Worm (Caenorhabditis elegans): Measurements from ENCODE around the gene F39F10.4.

F39F10.4 gene

DNA sequence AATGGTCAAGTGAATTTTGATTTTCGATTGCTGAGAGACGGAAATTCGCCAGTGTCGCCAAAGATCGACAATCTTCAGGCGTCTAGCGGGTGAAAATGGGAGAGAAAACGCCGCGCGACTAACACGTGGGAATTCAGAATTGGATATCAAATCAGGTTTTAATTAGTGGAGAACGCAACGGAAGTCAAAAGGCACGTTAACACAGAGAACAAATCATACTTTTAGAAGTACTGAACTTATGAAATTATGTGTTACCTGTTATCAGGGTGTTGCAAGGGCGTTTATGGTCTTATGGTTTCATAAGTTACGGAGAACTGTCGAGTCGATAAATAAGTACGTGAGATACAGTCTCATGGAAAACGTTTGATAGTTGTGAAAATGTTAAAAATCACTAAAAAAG, 32.2 kb downstream of the F39F10.4 start:
- TF ChIP-seq Y75B8A.6 (GFP tag; IDR thresholded peaks at IDR 0.05) (no peak), egl-43 (GFP tag; IDR thresholded peaks at IDR 0.05) (no peak), mxl-2 (GFP tag; conservative IDR thresholded peaks at IDR 0.05) (no peak), nhr-77 (tag; optimal IDR thresholded peaks at IDR 0.05) (peak; percentile 39), madf-9 (GFP tag; conservative IDR thresholded peaks at IDR 0.05) (no peak), attf-4 (tag; optimal IDR thresholded peaks at IDR 0.05) (no peak), nhr-76 (tag; optimal IDR thresholded peaks at IDR 0.05) (no peak), lin-15B (tag; optimal IDR thresholded peaks at IDR 0.05) (no peak), dmd-9 (GFP tag; IDR thresholded peaks at IDR 0.05) (no peak), lin-39 (tag; optimal IDR thresholded peaks at IDR 0.05) (no peak), dmd-8 (GFP tag; IDR thresholded peaks at IDR 0.05) (no peak), F10B5.3 (tag; optimal IDR thresholded peaks at IDR 0.05) (no peak), zag-1 (tag; optimal IDR thresholded peaks at IDR 0.05) (no peak), hlh-11 (tag; optimal IDR thresholded peaks at IDR 0.05) (peak; percentile 54), lin-38 (GFP tag; IDR thresholded peaks at IDR 0.05) (no peak), arid-1 (GFP tag; conservative IDR thresholded peaks at IDR 0.05) (no peak), daf-16 (GFP tag; optimal IDR thresholded peaks at IDR 0.05) (no peak), daf-16 (tag; optimal IDR thresholded peaks at IDR 0.05) (peak; percentile 82), nhr-28 (tag; optimal IDR thresholded peaks at IDR 0.05) (peak; percentile 71), mdl-1 (tag; optimal IDR thresholded peaks at IDR 0.05) (peak in 1 of 2 experiments; percentile 63), zfp-3 (GFP tag; conservative IDR thresholded peaks at IDR 0.05) (no peak), mxl-3 (GFP tag; optimal IDR thresholded peaks at IDR 0.05) (peak; percentile 97), dpl-1 (GFP tag; optimal IDR thresholded peaks at IDR 0.05) (no peak), ZK546.5 (tag; optimal IDR thresholded peaks at IDR 0.05) (no peak), T26A8.4 (GFP tag; IDR thresholded peaks at IDR 0.05) (no peak), mep-1 (tag; optimal IDR thresholded peaks at IDR 0.05) (no peak), daf-12 (tag; optimal IDR thresholded peaks at IDR 0.05) (no peak), nhr-237 (tag; optimal IDR thresholded peaks at IDR 0.05) (no peak), mdt-29 (GFP tag; IDR thresholded peaks at IDR 0.05) (no peak), unc-130 (GFP tag; optimal IDR thresholded peaks at IDR 0.05) (no peak), daf-8 (GFP tag; IDR thresholded peaks at IDR 0.05) (no peak), ztf-7 (tag; optimal IDR thresholded peaks at IDR 0.05) (no peak), nhr-10 (tag; optimal IDR thresholded peaks at IDR 0.05) (no peak), php-3 (GFP tag; IDR thresholded peaks at IDR 0.05) (no peak), set-16 (GFP tag; IDR thresholded peaks at IDR 0.05) (no peak), T20F7.1 (GFP tag; optimal IDR thresholded peaks at IDR 0.05) (no peak), ceh-20 (GFP tag; IDR thresholded peaks at IDR 0.05) (no peak), ztf-11 (tag; optimal IDR thresholded peaks at IDR 0.05) (no peak), lin-13 (GFP tag; optimal IDR thresholded peaks at IDR 0.05) (no peak), hlh-30 (tag; optimal IDR thresholded peaks at IDR 0.05; ENCODE audit: insufficient read depth) (peak; percentile 73), ceh-28 (tag; optimal IDR thresholded peaks at IDR 0.05) (no peak), spr-3 (GFP tag; optimal IDR thresholded peaks at IDR 0.05) (no peak), dmd-6 (GFP tag; IDR thresholded peaks at IDR 0.05) (peak; percentile 68), pha-4 (GFP tag; IDR thresholded peaks at IDR 0.05) (no peak), pha-4 (tag; optimal IDR thresholded peaks at IDR 0.05) (no peak), zip-2 (tag; optimal IDR thresholded peaks at IDR 0.05) (no peak), rbr-2 (tag; optimal IDR thresholded peaks at IDR 0.05) (no peak), mes-2 (tag; optimal IDR thresholded peaks at IDR 0.05; ENCODE audit: poor library complexity, severe bottlenecking) (no peak), spr-1 (tag; optimal IDR thresholded peaks at IDR 0.05) (no peak), ceh-44 (GFP tag; IDR thresholded peaks at IDR 0.05) (no peak), ctbp-1 (GFP tag; IDR thresholded peaks at IDR 0.05) (no peak), nhr-6 (tag; optimal IDR thresholded peaks at IDR 0.05) (no peak), gei-8 (GFP tag; optimal IDR thresholded peaks at IDR 0.05) (no peak), daf-19 (GFP tag; conservative IDR thresholded peaks at IDR 0.05) (no peak)

Data from whole organism, L4 larva.